Worm (Caenorhabditis elegans) whole organism, young adult: ENCODE results near the gene ttr-15.

Experiments used
- B0019.2 ChIP-seq: fragments of 200-800 bp; sonication (Bioruptor generic); conservative IDR thresholded peaks from 2 replicates; pipeline ENCODE4 v1.3.6; 2022; ENCODE audit warnings: missing genetic modification reagents, missing genetic modification characterization, missing compliant biosample characterization
- B0035.1 ChIP-seq: sonication (generic microtip); optimal IDR thresholded peaks from 2 replicates; lab custom pipeline; 2016; ENCODE audit warnings: missing genetic modification characterization, mild to moderate bottlenecking, missing compliant biosample characterization, missing genotype, missing genetic modification reagents
- B0336.3 ChIP-seq: fragments of 200-800 bp; sonication (Bioruptor generic); IDR thresholded peaks from 2 replicates; pipeline ENCODE4 v1.3.6; 2022; ENCODE audit warnings: missing genetic modification characterization, missing compliant biosample characterization
- C17E4.6 ChIP-seq: fragments of 200-800 bp; sonication (Bioruptor generic); IDR thresholded peaks from 2 replicates; pipeline ENCODE4 v1.3.6; 2022; ENCODE audit warnings: missing genetic modification reagents, missing genetic modification characterization, missing compliant biosample characterization
- F10E7.11 ChIP-seq: sonication (generic microtip); optimal IDR thresholded peaks from 2 replicates; lab custom pipeline; 2017; ENCODE audit warnings: mild to moderate bottlenecking, missing genetic modification characterization, moderate library complexity, missing compliant biosample characterization
- F23B12.7 ChIP-seq: sonication (generic microtip); optimal IDR thresholded peaks from 2 replicates; lab custom pipeline; 2017; ENCODE audit warnings: missing genetic modification characterization, mild to moderate bottlenecking, missing compliant biosample characterization, antibody characterized with exemption, moderate library complexity; ENCODE audit not compliant: insufficient read depth
- F33H1.4 ChIP-seq: fragments of 200-800 bp; sonication (Bioruptor generic); IDR thresholded peaks from 2 replicates; pipeline ENCODE4 v1.3.6; 2022; ENCODE audit warnings: missing genetic modification reagents, missing genetic modification characterization, missing compliant biosample characterization
- F57A8.1 ChIP-seq: fragments of 200-800 bp; sonication (Bioruptor generic); optimal IDR thresholded peaks from 2 replicates; lab custom pipeline; 2018; ENCODE audit warnings: mild to moderate bottlenecking, missing genetic modification characterization, moderate library complexity, missing compliant biosample characterization
- F57C9.4 ChIP-seq: sonication (generic microtip); optimal IDR thresholded peaks from 2 replicates; lab custom pipeline; 2017; ENCODE audit warnings: mild to moderate bottlenecking, missing genetic modification characterization, missing compliant biosample characterization
- Y53F4B.3 ChIP-seq: fragments of 200-800 bp; sonication (Bioruptor generic); IDR thresholded peaks from 2 replicates; pipeline ENCODE4 v1.3.6; 2022; ENCODE audit warnings: missing genetic modification reagents, missing genetic modification characterization, missing compliant biosample characterization
- Y56A3A.18 ChIP-seq: fragments of 200-800 bp; sonication (Bioruptor generic); IDR thresholded peaks from 2 replicates; pipeline ENCODE4 v1.3.6; 2022; ENCODE audit warnings: missing genetic modification reagents, missing genetic modification characterization, missing compliant biosample characterization
- Y95B8A.8 ChIP-seq: fragments of 200-800 bp; sonication (Bioruptor generic); IDR thresholded peaks from 2 replicates; pipeline ENCODE4 v1.3.6; 2022; ENCODE audit warnings: missing genetic modification reagents, missing genetic modification characterization, missing compliant biosample characterization
- ZK185.1 ChIP-seq: sonication (generic microtip); optimal IDR thresholded peaks from 2 replicates; lab custom pipeline; 2016; ENCODE audit warnings: mild to moderate bottlenecking, missing genetic modification characterization, missing compliant biosample characterization; ENCODE audit not compliant: poor library complexity, severe bottlenecking
- akir-1 ChIP-seq: fragments of 200-800 bp; sonication (Bioruptor generic); optimal IDR thresholded peaks from 2 replicates; lab custom pipeline; 2018; ENCODE audit warnings: mild to moderate bottlenecking, missing genetic modification characterization, moderate library complexity, missing compliant biosample characterization
- ama-1 ChIP-seq, 3 experiments: fragments of 150-350 bp in 1 of 3; sonication (generic microtip) in 2 of 3; optimal IDR thresholded peaks; 2 replicates each; lab custom pipeline; 2014 to 2018; ENCODE audit warnings: missing biosample characterization in 2 of 3, missing genetic modification characterization in 2 of 3, missing genetic modification reagents in 2 of 3
- aptf-2 ChIP-seq: fragments of 200-800 bp; sonication (Bioruptor generic); conservative IDR thresholded peaks from 2 replicates; pipeline ENCODE4 v1.3.6; 2022; ENCODE audit warnings: missing genetic modification reagents, missing genetic modification characterization, missing compliant biosample characterization
- attf-5 ChIP-seq: fragments of 200-800 bp; sonication (Bioruptor generic); optimal IDR thresholded peaks from 2 replicates; lab custom pipeline; 2018; ENCODE audit warnings: mild to moderate bottlenecking, missing genetic modification characterization, missing compliant biosample characterization
- attf-6 ChIP-seq: fragments of 200-800 bp; sonication (Bioruptor generic); IDR thresholded peaks from 2 replicates; pipeline ENCODE4 v1.3.6; 2022; ENCODE audit warnings: missing genetic modification reagents, missing genetic modification characterization, missing compliant biosample characterization
- cebp-1 ChIP-seq, 2 experiments: fragments of 200-800 bp in 1 of 2; sonication (Bioruptor generic) in 1 of 2; sonication (generic microtip) in 1 of 2; IDR thresholded peaks in 1 of 2; optimal IDR thresholded peaks in 1 of 2; 2 replicates each; pipeline versions ENCODE4 v1.3.6 to Lab custom; 2017 to 2022; ENCODE audit warnings: missing compliant biosample characterization in 2 of 2, missing genetic modification characterization in 2 of 2, mild to moderate bottlenecking in 1 of 2, missing genetic modification reagents in 1 of 2, moderate library complexity in 1 of 2
- cebp-2 ChIP-seq: fragments of 200-800 bp; sonication (Bioruptor generic); IDR thresholded peaks from 2 replicates; pipeline ENCODE4 v1.3.6; 2022; ENCODE audit warnings: missing genetic modification characterization, missing compliant biosample characterization
- ceh-100 ChIP-seq: fragments of 200-800 bp; sonication (Bioruptor generic); IDR thresholded peaks from 2 replicates; pipeline ENCODE4 v1.3.6; 2022; ENCODE audit warnings: missing genetic modification reagents, missing genetic modification characterization, missing compliant biosample characterization
- ceh-27 ChIP-seq: fragments of 200-800 bp; sonication (Bioruptor generic); optimal IDR thresholded peaks from 2 replicates; lab custom pipeline; 2018; ENCODE audit warnings: mild to moderate bottlenecking, missing genetic modification characterization, moderate library complexity, missing compliant biosample characterization
- dpl-1 ChIP-seq: fragments of 150-350 bp; optimal IDR thresholded peaks from 2 replicates; lab custom pipeline; 2014; ENCODE audit warnings: missing biosample characterization, missing genetic modification reagents, missing genetic modification characterization
- gei-17 ChIP-seq: fragments of 200-800 bp; sonication (Bioruptor generic); optimal IDR thresholded peaks from 2 replicates; lab custom pipeline; 2018; ENCODE audit warnings: mild to moderate bottlenecking, missing genetic modification characterization, missing compliant biosample characterization
- hlh-12 ChIP-seq: sonication (generic microtip); optimal IDR thresholded peaks from 2 replicates; lab custom pipeline; 2016; ENCODE audit warnings: missing genetic modification characterization, missing compliant biosample characterization
- hrde-1 ChIP-seq: sonication (generic microtip); optimal IDR thresholded peaks from 2 replicates; lab custom pipeline; 2016; ENCODE audit warnings: missing genetic modification characterization, mild to moderate bottlenecking, missing compliant biosample characterization, moderate library complexity, missing genotype, missing genetic modification reagents, borderline replicate concordance
- let-607 ChIP-seq, 2 experiments: fragments of 200-800 bp in 1 of 2; sonication (Bioruptor generic) in 1 of 2; sonication (generic microtip) in 1 of 2; optimal IDR thresholded peaks; 2 replicates each; lab custom pipeline; 2016 to 2018; ENCODE audit warnings: mild to moderate bottlenecking in 2 of 2, missing compliant biosample characterization in 2 of 2, missing genetic modification characterization in 2 of 2, moderate library complexity in 2 of 2, missing genotype in 1 of 2
- lin-35 ChIP-seq, 3 experiments: fragments of 150-350 bp in 2 of 3; sonication (generic microtip) in 1 of 3; optimal IDR thresholded peaks; 2 replicates each; lab custom pipeline; 2014 to 2018; ENCODE audit warnings: missing biosample characterization in 3 of 3, missing genetic modification characterization in 3 of 3, missing genetic modification reagents in 3 of 3
- lin-54 ChIP-seq: fragments of 200-800 bp; sonication (Bioruptor generic); optimal IDR thresholded peaks from 2 replicates; lab custom pipeline; 2018; ENCODE audit warnings: mild to moderate bottlenecking, missing genetic modification characterization, missing compliant biosample characterization
- lsy-27 ChIP-seq: sonication (generic microtip); optimal IDR thresholded peaks from 2 replicates; lab custom pipeline; 2017; ENCODE audit warnings: missing genetic modification characterization, mild to moderate bottlenecking, missing compliant biosample characterization, antibody characterized with exemption, missing genotype, borderline replicate concordance; ENCODE audit not compliant: insufficient read depth
- madf-6 ChIP-seq: fragments of 200-800 bp; sonication (Bioruptor generic); IDR thresholded peaks from 2 replicates; pipeline ENCODE4 v1.3.6; 2022; ENCODE audit warnings: missing genetic modification reagents, missing genetic modification characterization, missing compliant biosample characterization
- mel-28 ChIP-seq: sonication (generic microtip); optimal IDR thresholded peaks from 2 replicates; lab custom pipeline; 2016; ENCODE audit warnings: borderline replicate concordance, mild to moderate bottlenecking, missing genetic modification characterization, missing compliant biosample characterization
- mes-4 ChIP-seq: sonication (generic microtip); optimal IDR thresholded peaks from 2 replicates; lab custom pipeline; 2016; ENCODE audit warnings: missing genotype, missing genetic modification characterization, missing compliant biosample characterization
- mxl-1 ChIP-seq: sonication (generic microtip); optimal IDR thresholded peaks from 2 replicates; lab custom pipeline; 2016; ENCODE audit warnings: missing genetic modification characterization, missing compliant biosample characterization
- nhr-90 ChIP-seq: sonication (generic microtip); optimal IDR thresholded peaks from 2 replicates; lab custom pipeline; 2016; ENCODE audit warnings: missing genotype, mild to moderate bottlenecking, missing genetic modification characterization, missing compliant biosample characterization
- pha-4 ChIP-seq: fragments of 150-350 bp; sonication (generic microtip); optimal IDR thresholded peaks from 2 replicates; lab custom pipeline; 2014; ENCODE audit warnings: missing biosample characterization, missing genetic modification reagents, missing genetic modification characterization
- rec-8 ChIP-seq, 2 experiments: sonication (generic microtip); optimal IDR thresholded peaks; 2 replicates each; lab custom pipeline; 2016; ENCODE audit warnings: mild to moderate bottlenecking in 2 of 2, missing genetic modification characterization in 2 of 2, missing genetic modification reagents in 2 of 2, missing genotype in 2 of 2, missing biosample characterization in 1 of 2, missing compliant biosample characterization in 1 of 2, moderate library complexity in 1 of 2
- snpc-1.3 ChIP-seq: sonication (generic microtip); optimal IDR thresholded peaks from 2 replicates; lab custom pipeline; 2017; ENCODE audit warnings: missing genetic modification characterization, mild to moderate bottlenecking, missing compliant biosample characterization, antibody characterized with exemption, moderate library complexity, missing genotype, missing genetic modification reagents; ENCODE audit not compliant: insufficient read depth
- snpc-4 ChIP-seq, 5 experiments: fragments of 150-350 bp in 1 of 5; sonication (generic microtip) in 4 of 5; optimal IDR thresholded peaks; 2 replicates each; lab custom pipeline; 2014 to 2018; ENCODE audit warnings: missing genetic modification characterization in 5 of 5, missing biosample characterization in 3 of 5, antibody characterized with exemption in 2 of 5, mild to moderate bottlenecking in 2 of 5, missing compliant biosample characterization in 2 of 5, missing genotype in 2 of 5, moderate library complexity in 2 of 5, missing genetic modification reagents in 1 of 5
- somi-1 ChIP-seq: fragments of 200-800 bp; sonication (Bioruptor generic); optimal IDR thresholded peaks from 2 replicates; lab custom pipeline; 2018; ENCODE audit warnings: mild to moderate bottlenecking, missing genetic modification characterization, missing compliant biosample characterization
- sptf-2 ChIP-seq: fragments of 200-800 bp; sonication (Bioruptor generic); optimal IDR thresholded peaks from 2 replicates; lab custom pipeline; 2018; ENCODE audit warnings: mild to moderate bottlenecking, missing genetic modification characterization, missing compliant biosample characterization
- tlf-1 ChIP-seq: fragments of 200-800 bp; sonication (Bioruptor generic); optimal IDR thresholded peaks from 2 replicates; lab custom pipeline; 2018; ENCODE audit warnings: mild to moderate bottlenecking, missing genetic modification characterization, missing compliant biosample characterization
- unc-62 ChIP-seq: fragments of 150-350 bp; optimal IDR thresholded peaks from 2 replicates; lab custom pipeline; 2014; ENCODE audit warnings: missing biosample characterization, missing genetic modification reagents, missing genetic modification characterization
- ztf-25 ChIP-seq: fragments of 200-800 bp; sonication (Bioruptor generic); IDR thresholded peaks from 2 replicates; pipeline ENCODE4 v1.3.6; 2022; ENCODE audit warnings: missing genetic modification reagents, missing genetic modification characterization, missing compliant biosample characterization
- ztf-26 ChIP-seq: sonication (generic microtip); optimal IDR thresholded peaks from 2 replicates; lab custom pipeline; 2017; ENCODE audit warnings: missing genetic modification characterization, missing compliant biosample characterization

Gene ttr-15

ce11 chrIII:10351595-10352207, 14.1 kb downstream of the ttr-15 start, which contains the start of gene T07C4.3 (continued):
- TF ChIP-seq C17E4.6 = no peak
- no peak for TF ChIP-seq F57A8.1 (GFP tag; lab: Kevin White, UChicago)
- no peak for TF ChIP-seq F57C9.4 (tag; lab: Kevin White, UChicago)
- no peak for TF ChIP-seq B0035.1
- no peak for TF ChIP-seq cebp-2 (GFP tag; lab: Robert Waterston, UW)
- TF ChIP-seq dpl-1 (GFP tag; lab: Kevin White, UChicago) = peak; percentile 32
- TF ChIP-seq ZK185.1 (tag; lab: Kevin White, UChicago) = no peak
- no peak for TF ChIP-seq rec-8 (tag; optimal IDR thresholded peaks at IDR 0.05; lab: Kevin White, UChicago)
- TF ChIP-seq F33H1.4 = peak; percentile 49; the same call in 1 of the 2 replicates
- no peak for TF ChIP-seq nhr-90 (tag; lab: Kevin White, UChicago)
- TF ChIP-seq lin-35 (GFP tag; optimal IDR thresholded peaks at IDR 0.05; lab: Kevin White, UChicago) = no peak
- TF ChIP-seq attf-5 (GFP tag; lab: Kevin White, UChicago) = no peak
- no peak for TF ChIP-seq F23B12.7 (tag; lab: Kevin White, UChicago)
- no peak for TF ChIP-seq hrde-1 (tag; lab: Kevin White, UChicago)
- no peak for TF ChIP-seq mxl-1 (tag; lab: Kevin White, UChicago)
- TF ChIP-seq pha-4 = no peak
- TF ChIP-seq tlf-1 (GFP tag; lab: Kevin White, UChicago) = peak; percentile 44
- no peak for TF ChIP-seq mel-28 (tag; lab: Kevin White, UChicago)
- TF ChIP-seq lin-54 (GFP tag; lab: Kevin White, UChicago) = peak; percentile 33
- TF ChIP-seq hlh-12 (tag; lab: Kevin White, UChicago) = no peak
- no peak for TF ChIP-seq snpc-4 (GFP tag; optimal IDR thresholded peaks at IDR 0.05; lab: Kevin White, UChicago)
- no peak for TF ChIP-seq snpc-4 (tag; optimal IDR thresholded peaks at IDR 0.05; lab: Kevin White, UChicago)
- peak; percentile 63; the same call in 1 of the 2 replicates for TF ChIP-seq B0019.2 (GFP tag; lab: Robert Waterston, UW)
- TF ChIP-seq ama-1 (optimal IDR thresholded peaks at IDR 0.05; lab: Kevin White, UChicago) = no peak
- TF ChIP-seq ama-1 (GFP tag; optimal IDR thresholded peaks at IDR 0.05; lab: Kevin White, UChicago) = no peak
- no peak for TF ChIP-seq let-607 (tag; optimal IDR thresholded peaks at IDR 0.05; lab: Kevin White, UChicago)
- TF ChIP-seq attf-6 (GFP tag; lab: Robert Waterston, UW) = no peak
- TF ChIP-seq lsy-27 = no peak
- no peak for TF ChIP-seq gei-17
- TF ChIP-seq akir-1 (GFP tag; lab: Kevin White, UChicago) = no peak
- no peak for TF ChIP-seq unc-62 (GFP tag; lab: Kevin White, UChicago)
- TF ChIP-seq B0336.3 (GFP tag; lab: Robert Waterston, UW) = no peak
- TF ChIP-seq ztf-26 (tag; lab: Kevin White, UChicago) = no peak
- no peak for TF ChIP-seq somi-1 (GFP tag; lab: Kevin White, UChicago)
- no peak for TF ChIP-seq F10E7.11
- peak; percentile 79 for TF ChIP-seq madf-6 (GFP tag; lab: Robert Waterston, UW)
- no peak for TF ChIP-seq mes-4 (tag; lab: Kevin White, UChicago)
- no peak for TF ChIP-seq ceh-100 (GFP tag; lab: Robert Waterston, UW)
- no peak for TF ChIP-seq snpc-1.3 (tag; lab: Kevin White, UChicago)
- TF ChIP-seq Y53F4B.3 (GFP tag; lab: Robert Waterston, UW) = no peak
- no peak for TF ChIP-seq ceh-27 (GFP tag; lab: Kevin White, UChicago)
- TF ChIP-seq sptf-2 (GFP tag; lab: Kevin White, UChicago) = no peak
- TF ChIP-seq Y56A3A.18 (GFP tag; lab: Robert Waterston, UW) = no peak
- TF ChIP-seq ztf-25 = no peak
- no peak for TF ChIP-seq aptf-2 (GFP tag; lab: Robert Waterston, UW)
- no peak for TF ChIP-seq cebp-1 (GFP tag; IDR thresholded peaks at IDR 0.05; lab: Robert Waterston, UW)
- TF ChIP-seq cebp-1 (tag; optimal IDR thresholded peaks at IDR 0.05; lab: Kevin White, UChicago) = no peak
- TF ChIP-seq Y95B8A.8 (GFP tag; lab: Robert Waterston, UW) = no peak
